Worm (Caenorhabditis elegans) whole organism, young adult: ENCODE measurements around the gene trpa-1.

Experiments used
- B0019.2 ChIP-seq: fragments of 200-800 bp; sonication (Bioruptor generic); conservative IDR thresholded peaks from 2 replicates; pipeline ENCODE4 v1.3.6; 2022; ENCODE audit warnings: missing genetic modification reagents, missing genetic modification characterization, missing compliant biosample characterization
- B0035.1 ChIP-seq: sonication (generic microtip); optimal IDR thresholded peaks from 2 replicates; lab custom pipeline; 2016; ENCODE audit warnings: missing genetic modification characterization, mild to moderate bottlenecking, missing compliant biosample characterization, missing genotype, missing genetic modification reagents
- B0261.1 ChIP-seq: sonication (generic microtip); optimal IDR thresholded peaks from 2 replicates; lab custom pipeline; 2016; ENCODE audit warnings: mild to moderate bottlenecking, missing genetic modification characterization, moderate library complexity, missing compliant biosample characterization
- F33H1.4 ChIP-seq: fragments of 200-800 bp; sonication (Bioruptor generic); IDR thresholded peaks from 2 replicates; pipeline ENCODE4 v1.3.6; 2022; ENCODE audit warnings: missing genetic modification reagents, missing genetic modification characterization, missing compliant biosample characterization
- F37B4.10 ChIP-seq: fragments of 200-800 bp; sonication (Bioruptor generic); IDR thresholded peaks from 2 replicates; pipeline ENCODE4 v1.3.6; 2022; ENCODE audit warnings: missing genetic modification characterization, missing compliant biosample characterization
- F52B5.7 ChIP-seq: sonication (generic microtip); optimal IDR thresholded peaks from 2 replicates; lab custom pipeline; 2016; ENCODE audit warnings: mild to moderate bottlenecking, missing genetic modification characterization, missing compliant biosample characterization
- ama-1 ChIP-seq, 3 experiments: fragments of 150-350 bp in 1 of 3; sonication (generic microtip) in 2 of 3; optimal IDR thresholded peaks; 2 replicates each; lab custom pipeline; 2014 to 2018; ENCODE audit warnings: missing biosample characterization in 2 of 3, missing genetic modification characterization in 2 of 3, missing genetic modification reagents in 2 of 3
- atf-7 ChIP-seq: sonication (generic microtip); optimal IDR thresholded peaks from 2 replicates; lab custom pipeline; 2017; ENCODE audit warnings: mild to moderate bottlenecking, missing genetic modification characterization, missing compliant biosample characterization
- ccch-3 ChIP-seq: fragments of 200-800 bp; sonication (Bioruptor generic); optimal IDR thresholded peaks from 2 replicates; lab custom pipeline; 2018; ENCODE audit warnings: mild to moderate bottlenecking, missing genetic modification characterization, missing compliant biosample characterization
- ceh-27 ChIP-seq: fragments of 200-800 bp; sonication (Bioruptor generic); optimal IDR thresholded peaks from 2 replicates; lab custom pipeline; 2018; ENCODE audit warnings: mild to moderate bottlenecking, missing genetic modification characterization, moderate library complexity, missing compliant biosample characterization
- chd-7 ChIP-seq: sonication (generic microtip); optimal IDR thresholded peaks from 2 replicates; lab custom pipeline; 2016; ENCODE audit warnings: mild to moderate bottlenecking, missing genetic modification characterization, moderate library complexity, missing compliant biosample characterization
- dpff-1 ChIP-seq: sonication (generic microtip); optimal IDR thresholded peaks from 2 replicates; lab custom pipeline; 2017; ENCODE audit warnings: mild to moderate bottlenecking, missing genetic modification characterization, missing compliant biosample characterization
- dpl-1 ChIP-seq: fragments of 150-350 bp; optimal IDR thresholded peaks from 2 replicates; lab custom pipeline; 2014; ENCODE audit warnings: missing biosample characterization, missing genetic modification reagents, missing genetic modification characterization
- efl-1 ChIP-seq: fragments of 150-350 bp; optimal IDR thresholded peaks from 2 replicates; lab custom pipeline; 2014; ENCODE audit warnings: missing biosample characterization, missing genetic modification reagents, missing genetic modification characterization
- ets-4 ChIP-seq: fragments of 200-800 bp; sonication (Bioruptor generic); optimal IDR thresholded peaks from 2 replicates; lab custom pipeline; 2018; ENCODE audit warnings: mild to moderate bottlenecking, missing genetic modification characterization, missing compliant biosample characterization
- hlh-12 ChIP-seq: sonication (generic microtip); optimal IDR thresholded peaks from 2 replicates; lab custom pipeline; 2016; ENCODE audit warnings: missing genetic modification characterization, missing compliant biosample characterization
- hrde-1 ChIP-seq: sonication (generic microtip); optimal IDR thresholded peaks from 2 replicates; lab custom pipeline; 2016; ENCODE audit warnings: missing genetic modification characterization, mild to moderate bottlenecking, missing compliant biosample characterization, moderate library complexity, missing genotype, missing genetic modification reagents, borderline replicate concordance
- hsf-1 ChIP-seq: fragments of 200-800 bp; sonication (Bioruptor generic); IDR thresholded peaks from 2 replicates; pipeline ENCODE4 v1.3.6; 2022; ENCODE audit warnings: missing genetic modification reagents, missing genetic modification characterization, missing compliant biosample characterization
- lag-1 ChIP-seq: fragments of 200-800 bp; sonication (Bioruptor generic); IDR thresholded peaks from 2 replicates; pipeline ENCODE4 v1.3.6; 2022; ENCODE audit warnings: missing genetic modification reagents, missing genetic modification characterization, missing compliant biosample characterization
- lin-26 ChIP-seq: fragments of 200-800 bp; sonication (Bioruptor generic); IDR thresholded peaks from 2 replicates; pipeline ENCODE4 v1.3.6; 2022; ENCODE audit warnings: missing genetic modification reagents, missing genetic modification characterization, missing compliant biosample characterization
- lin-35 ChIP-seq, 3 experiments: fragments of 150-350 bp in 2 of 3; sonication (generic microtip) in 1 of 3; optimal IDR thresholded peaks; 2 replicates each; lab custom pipeline; 2014 to 2018; ENCODE audit warnings: missing biosample characterization in 3 of 3, missing genetic modification characterization in 3 of 3, missing genetic modification reagents in 3 of 3
- lin-40 ChIP-seq: sonication (generic microtip); optimal IDR thresholded peaks from 2 replicates; lab custom pipeline; 2016; ENCODE audit warnings: missing genetic modification characterization, mild to moderate bottlenecking, missing compliant biosample characterization, missing genotype, missing genetic modification reagents
- lin-54 ChIP-seq: fragments of 200-800 bp; sonication (Bioruptor generic); optimal IDR thresholded peaks from 2 replicates; lab custom pipeline; 2018; ENCODE audit warnings: mild to moderate bottlenecking, missing genetic modification characterization, missing compliant biosample characterization
- lsl-1 ChIP-seq: fragments of 200-800 bp; sonication (Bioruptor generic); optimal IDR thresholded peaks from 2 replicates; lab custom pipeline; 2018; ENCODE audit warnings: mild to moderate bottlenecking, missing genetic modification characterization, moderate library complexity, missing compliant biosample characterization
- madf-6 ChIP-seq: fragments of 200-800 bp; sonication (Bioruptor generic); IDR thresholded peaks from 2 replicates; pipeline ENCODE4 v1.3.6; 2022; ENCODE audit warnings: missing genetic modification reagents, missing genetic modification characterization, missing compliant biosample characterization
- madf-8 ChIP-seq: fragments of 200-800 bp; sonication (Bioruptor generic); conservative IDR thresholded peaks from 2 replicates; pipeline ENCODE4 v1.3.6; 2022; ENCODE audit warnings: missing genetic modification reagents, missing genetic modification characterization, missing compliant biosample characterization
- mcd-1 ChIP-seq: fragments of 200-800 bp; sonication (Bioruptor generic); IDR thresholded peaks from 2 replicates; pipeline ENCODE4 v1.3.6; 2022; ENCODE audit warnings: missing genetic modification reagents, missing genetic modification characterization, missing compliant biosample characterization
- nhr-179 ChIP-seq: sonication (generic microtip); optimal IDR thresholded peaks from 2 replicates; lab custom pipeline; 2016; ENCODE audit warnings: mild to moderate bottlenecking, missing genetic modification characterization, missing compliant biosample characterization
- nhr-27 ChIP-seq: fragments of 200-800 bp; sonication (Bioruptor generic); optimal IDR thresholded peaks from 2 replicates; lab custom pipeline; 2018; ENCODE audit warnings: mild to moderate bottlenecking, missing genetic modification characterization, moderate library complexity, missing compliant biosample characterization
- nhr-80 ChIP-seq: sonication (generic microtip); optimal IDR thresholded peaks from 2 replicates; lab custom pipeline; 2016; ENCODE audit warnings: missing genetic modification characterization, missing compliant biosample characterization
- nhr-90 ChIP-seq: sonication (generic microtip); optimal IDR thresholded peaks from 2 replicates; lab custom pipeline; 2016; ENCODE audit warnings: missing genotype, mild to moderate bottlenecking, missing genetic modification characterization, missing compliant biosample characterization
- pha-4 ChIP-seq: fragments of 150-350 bp; sonication (generic microtip); optimal IDR thresholded peaks from 2 replicates; lab custom pipeline; 2014; ENCODE audit warnings: missing biosample characterization, missing genetic modification reagents, missing genetic modification characterization
- repo-1 ChIP-seq: sonication (generic microtip); optimal IDR thresholded peaks from 2 replicates; lab custom pipeline; 2017; ENCODE audit warnings: mild to moderate bottlenecking, missing genetic modification characterization, missing compliant biosample characterization
- rpc-1 ChIP-seq, 2 experiments: fragments of 150-350 bp in 1 of 2; sonication (generic microtip) in 1 of 2; optimal IDR thresholded peaks; 2 replicates each; lab custom pipeline; 2014 to 2018; ENCODE audit warnings: missing biosample characterization in 1 of 2, missing genetic modification characterization in 1 of 2, missing genetic modification reagents in 1 of 2, missing genotype in 1 of 2
- sdz-38 ChIP-seq: sonication (generic microtip); optimal IDR thresholded peaks from 2 replicates; lab custom pipeline; 2016; ENCODE audit warnings: missing genotype, missing genetic modification characterization, missing compliant biosample characterization
- sea-2 ChIP-seq: fragments of 200-800 bp; sonication (Bioruptor generic); IDR thresholded peaks from 2 replicates; pipeline ENCODE4 v1.3.6; 2022; ENCODE audit warnings: missing genetic modification characterization, missing compliant biosample characterization
- snpc-1.1 ChIP-seq: sonication (generic microtip); optimal IDR thresholded peaks from 2 replicates; lab custom pipeline; 2017; ENCODE audit warnings: missing genetic modification characterization, mild to moderate bottlenecking, missing compliant biosample characterization, antibody characterized with exemption, moderate library complexity, missing genotype, missing genetic modification reagents; ENCODE audit not compliant: insufficient read depth
- snpc-4 ChIP-seq, 5 experiments: fragments of 150-350 bp in 1 of 5; sonication (generic microtip) in 4 of 5; optimal IDR thresholded peaks; 2 replicates each; lab custom pipeline; 2014 to 2018; ENCODE audit warnings: missing genetic modification characterization in 5 of 5, missing biosample characterization in 3 of 5, antibody characterized with exemption in 2 of 5, mild to moderate bottlenecking in 2 of 5, missing compliant biosample characterization in 2 of 5, missing genotype in 2 of 5, moderate library complexity in 2 of 5, missing genetic modification reagents in 1 of 5
- tbx-9 ChIP-seq: sonication (generic microtip); optimal IDR thresholded peaks from 2 replicates; lab custom pipeline; 2016; ENCODE audit warnings: borderline replicate concordance, missing genetic modification characterization, inconsistent platforms, missing compliant biosample characterization
- xnd-1 ChIP-seq: sonication (generic microtip); optimal IDR thresholded peaks from 2 replicates; lab custom pipeline; 2016; ENCODE audit warnings: missing genotype, missing genetic modification reagents, missing genetic modification characterization, missing compliant biosample characterization
- zfh-2 ChIP-seq: fragments of 200-800 bp; sonication (Bioruptor generic); conservative IDR thresholded peaks from 2 replicates; pipeline ENCODE4 v1.3.6; 2022; ENCODE audit warnings: missing genetic modification reagents, missing genetic modification characterization, missing compliant biosample characterization
- ztf-28 ChIP-seq: fragments of 200-800 bp; sonication (Bioruptor generic); IDR thresholded peaks from 2 replicates; pipeline ENCODE4 v1.3.6; 2022; ENCODE audit warnings: missing genetic modification reagents, missing genetic modification characterization, missing compliant biosample characterization

The trpa-1 gene

DNA sequence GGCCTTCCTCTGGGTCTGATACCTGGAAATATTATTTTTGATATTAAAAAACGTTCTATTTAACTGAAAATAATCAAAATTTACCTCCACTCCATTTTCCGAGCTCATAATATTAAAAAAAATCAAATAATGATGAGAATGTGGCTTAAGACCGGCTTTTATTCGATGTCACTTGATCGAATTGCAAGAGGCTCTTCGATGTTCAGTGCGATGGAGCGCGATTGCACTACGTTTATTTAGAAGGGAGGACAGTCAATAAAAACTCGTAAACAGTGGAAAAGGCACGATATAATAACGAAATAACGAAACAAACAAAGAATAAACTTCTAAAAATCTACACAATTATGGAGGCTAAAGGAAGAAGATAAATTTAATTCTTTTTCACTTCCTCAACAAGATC is 9.5 kb upstream of the trpa-1 start, which contains the start of gene tag-30 (continued):
- no peak for TF ChIP-seq snpc-4 (GFP tag; optimal IDR thresholded peaks at IDR 0.05; lab: Kevin White, UChicago)
- peak in 2 of 4 experiments; percentile 8 to 25 for TF ChIP-seq snpc-4 (tag; optimal IDR thresholded peaks at IDR 0.05; lab: Kevin White, UChicago)
- TF ChIP-seq hlh-12 (tag; lab: Kevin White, UChicago) = no peak
- TF ChIP-seq lin-40 (tag; lab: Kevin White, UChicago) = no peak
- TF ChIP-seq F33H1.4 (GFP tag; lab: Robert Waterston, UW) = no peak
- no peak for TF ChIP-seq ztf-28 (GFP tag; lab: Robert Waterston, UW)
- no peak for TF ChIP-seq rpc-1 (optimal IDR thresholded peaks at IDR 0.05; lab: Kevin White, UChicago)
- TF ChIP-seq rpc-1 (tag; optimal IDR thresholded peaks at IDR 0.05; lab: Kevin White, UChicago) = no peak
- TF ChIP-seq xnd-1 (tag; lab: Kevin White, UChicago) = no peak

DNA sequence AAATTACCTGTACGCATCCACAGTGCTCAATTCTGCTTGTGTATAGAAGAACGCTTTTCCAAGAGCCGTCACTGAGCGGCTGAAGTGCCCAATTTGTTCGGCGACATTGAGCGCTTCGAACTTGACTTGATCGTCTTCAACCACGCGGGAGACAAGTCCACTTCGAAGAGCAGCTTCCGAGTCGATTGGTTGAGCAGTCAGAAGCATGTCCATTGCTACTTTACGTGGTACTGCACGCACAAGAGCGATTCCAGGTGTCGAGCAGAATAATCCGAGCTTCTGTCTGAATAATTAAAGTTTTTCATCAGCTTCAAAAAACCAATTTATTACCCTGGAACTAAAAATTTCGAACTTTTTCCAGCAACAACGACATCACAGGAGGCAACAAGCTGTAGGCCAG is 8.9 kb upstream of the trpa-1 start:
- no peak for TF ChIP-seq B0019.2
- TF ChIP-seq B0261.1 (tag; lab: Kevin White, UChicago) = no peak
- TF ChIP-seq dpff-1 (tag; lab: Kevin White, UChicago) = no peak
- no peak for TF ChIP-seq atf-7 (tag; lab: Kevin White, UChicago)
- no peak for TF ChIP-seq ccch-3 (GFP tag; lab: Kevin White, UChicago)
- TF ChIP-seq F52B5.7 = no peak
- TF ChIP-seq madf-8 (GFP tag; lab: Robert Waterston, UW) = no peak
- TF ChIP-seq sea-2 = no peak
- TF ChIP-seq repo-1 (tag; lab: Kevin White, UChicago) = no peak

DNA sequence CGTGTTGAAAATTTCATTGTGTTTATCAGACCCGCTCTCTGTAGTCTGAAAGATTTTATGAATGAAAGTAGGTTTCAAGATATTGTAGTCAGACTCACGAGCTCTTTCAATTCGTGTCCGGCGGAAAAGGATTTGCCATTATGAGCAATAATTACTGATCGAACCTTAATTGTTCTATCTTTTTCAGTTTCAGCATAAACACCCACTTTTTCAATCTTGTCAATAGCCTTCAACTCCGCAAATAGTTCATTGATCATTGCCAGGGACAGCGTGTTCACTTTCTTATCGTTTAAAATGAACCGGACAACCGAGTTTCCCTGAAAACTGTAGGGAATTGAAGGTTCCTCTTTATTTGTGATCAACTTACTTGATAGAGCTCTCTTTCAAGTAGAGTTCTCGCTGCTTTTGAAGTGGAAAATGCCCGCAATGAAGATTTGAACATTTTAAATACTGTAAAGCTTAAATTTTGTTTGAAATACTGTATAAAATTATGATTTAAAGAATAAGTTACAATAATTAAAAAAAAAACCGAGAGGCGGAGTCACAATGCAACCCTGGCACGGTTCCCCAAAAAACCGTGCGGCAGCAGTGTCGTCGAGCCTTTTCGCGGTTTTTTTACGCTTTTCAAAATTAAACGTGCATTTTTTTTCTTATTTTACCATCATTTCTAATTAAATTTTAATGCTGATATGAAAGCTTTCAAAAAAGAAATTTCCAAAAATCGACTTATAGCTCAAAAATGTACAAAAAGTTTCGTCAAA is 8.2 kb upstream of the trpa-1 start, which contains the start of gene ech-2:
ech-2 (minus strand) TSS at position 452 of the 761 bp plus-strand sequence.
- TF ChIP-seq madf-6 = peak; percentile 41; the same call in 1 of the 2 replicates
- TF ChIP-seq lag-1 = no peak
- no peak for TF ChIP-seq ets-4 (GFP tag; lab: Kevin White, UChicago)
- TF ChIP-seq mcd-1 (GFP tag; lab: Robert Waterston, UW) = peak; percentile 45
- TF ChIP-seq nhr-80 (tag; lab: Kevin White, UChicago) = no peak
- TF ChIP-seq sdz-38 (tag; lab: Kevin White, UChicago) = no peak
- TF ChIP-seq pha-4 (tag; lab: Kevin White, UChicago) = no peak
- no peak for TF ChIP-seq ceh-27
- TF ChIP-seq lin-35 (GFP tag; optimal IDR thresholded peaks at IDR 0.05; lab: Kevin White, UChicago) = peak in 1 of 3 experiments; percentile 31
- peak; percentile 27 for TF ChIP-seq lsl-1 (GFP tag; lab: Kevin White, UChicago)
- peak; percentile 3 for TF ChIP-seq dpl-1 (GFP tag; lab: Kevin White, UChicago)
- no peak for TF ChIP-seq F52B5.7
- TF ChIP-seq ama-1 (optimal IDR thresholded peaks at IDR 0.05; lab: Kevin White, UChicago) = no peak
- no peak for TF ChIP-seq ama-1 (GFP tag; optimal IDR thresholded peaks at IDR 0.05; lab: Kevin White, UChicago)
- peak; percentile 34 for TF ChIP-seq snpc-4 (GFP tag; optimal IDR thresholded peaks at IDR 0.05; lab: Kevin White, UChicago)
- TF ChIP-seq snpc-4 (tag; optimal IDR thresholded peaks at IDR 0.05; lab: Kevin White, UChicago) = peak in 1 of 4 experiments; percentile 68
- no peak for TF ChIP-seq xnd-1 (tag; lab: Kevin White, UChicago)
- peak; percentile 66 for TF ChIP-seq efl-1 (GFP tag; lab: Kevin White, UChicago)
- peak; percentile 7 for TF ChIP-seq lin-54 (GFP tag; lab: Kevin White, UChicago)
- TF ChIP-seq zfh-2 = no peak

DNA sequence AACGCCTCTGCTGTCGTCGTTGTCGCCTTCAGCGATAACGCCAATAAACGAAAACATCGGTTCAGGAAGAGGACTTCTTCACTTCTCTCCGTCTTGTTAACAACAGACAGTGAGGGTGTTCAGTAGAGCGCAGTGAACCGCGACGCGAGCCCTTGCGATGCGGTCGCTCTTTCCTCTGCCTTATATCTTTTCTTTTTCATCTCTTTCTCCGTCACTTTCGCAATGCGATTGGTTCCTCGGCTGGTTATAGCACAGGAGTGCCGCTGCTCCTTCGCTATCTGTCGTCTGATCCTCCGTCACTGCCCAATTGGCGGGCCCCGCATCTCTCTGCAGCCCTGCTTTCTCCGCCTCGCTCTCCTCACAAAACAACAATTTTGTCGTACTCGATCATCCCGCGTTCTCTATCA is 7.2 kb upstream of the trpa-1 start:
- TF ChIP-seq nhr-179 (tag; lab: Kevin White, UChicago) (no peak), nhr-27 (tag; lab: Kevin White, UChicago) (no peak), hsf-1 (GFP tag; lab: Robert Waterston, UW) (no peak), B0035.1 (no peak), hrde-1 (no peak), lin-26 (GFP tag; lab: Robert Waterston, UW) (no peak), nhr-90 (tag; lab: Kevin White, UChicago) (no peak), snpc-1.1 (tag; lab: Kevin White, UChicago) (no peak), madf-6 (0 out of 2 replicates have a peak, but pooled peaks have one; percentile 4), tbx-9 (no peak), F37B4.10 (GFP tag; lab: Robert Waterston, UW) (no peak), chd-7 (tag; lab: Kevin White, UChicago) (peak; percentile 27), ccch-3 (GFP tag; lab: Kevin White, UChicago) (no peak)
